Worm (Caenorhabditis elegans) whole organism, L4/young adult: ENCODE data around the gene srbc-63.

Experiments used
- W03F9.2 ChIP-seq: fragments of 150-350 bp; optimal IDR thresholded peaks from 2 replicates; lab custom pipeline; 2014; ENCODE audit warnings: missing biosample characterization, missing genetic modification characterization
- dao-5 ChIP-seq: sonication (generic microtip); optimal IDR thresholded peaks from 2 replicates; lab custom pipeline; 2016; ENCODE audit warnings: missing genotype, missing genetic modification characterization, moderate library complexity, missing compliant biosample characterization
- him-1 ChIP-seq: sonication (generic microtip); optimal IDR thresholded peaks from 2 replicates; lab custom pipeline; 2016; ENCODE audit warnings: missing genotype, missing genetic modification reagents, missing genetic modification characterization, missing compliant biosample characterization

DNA sequence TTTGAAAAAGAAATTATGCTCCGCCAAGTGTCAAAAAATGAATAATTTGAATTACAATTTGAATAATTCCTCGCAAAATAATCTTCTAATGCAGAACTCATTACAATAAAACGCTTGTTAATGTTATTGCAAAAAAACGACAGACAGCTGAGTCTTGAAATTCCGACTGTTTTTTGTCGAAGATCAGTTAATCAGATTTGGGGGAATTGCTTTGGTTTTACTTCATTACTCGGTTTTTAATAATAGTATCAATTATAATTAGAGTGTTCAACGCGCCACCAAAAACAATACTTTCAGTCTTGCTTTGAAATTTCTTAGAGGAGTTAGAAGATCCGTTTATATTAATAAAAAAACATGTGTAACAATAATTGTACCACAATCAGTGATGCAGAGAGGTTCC is 34.6 kb downstream of the srbc-63 start, which contains the start of gene srh-122:
- TF ChIP-seq dao-5 (tag; lab: Kevin White, UChicago) (no peak), him-1 (tag; lab: Kevin White, UChicago) (no peak), W03F9.2 (tag; lab: Kevin White, UChicago) (no peak)
